Worm (Caenorhabditis elegans): ENCODE results near the gene cest-8.

Gene cest-8

ce11 chrX:12176394-12176793 is 43.1 kb upstream of the cest-8 start (continued):
- TF ChIP-seq sptf-1 (tag; optimal IDR thresholded peaks at IDR 0.05): no peak
- no peak for TF ChIP-seq egl-27 (tag; optimal IDR thresholded peaks at IDR 0.05)
- no peak for TF ChIP-seq zag-1 (tag; optimal IDR thresholded peaks at IDR 0.05)
- TF ChIP-seq alr-1 (tag; optimal IDR thresholded peaks at IDR 0.05; ENCODE audit: borderline replicate concordance): no peak
- TF ChIP-seq hlh-4 (tag; optimal IDR thresholded peaks at IDR 0.05): no peak
- peak; percentile 50 for TF ChIP-seq ztf-4 (tag; optimal IDR thresholded peaks at IDR 0.05)
- no peak for TF ChIP-seq fkh-8 (tag; optimal IDR thresholded peaks at IDR 0.05)
- no peak for TF ChIP-seq unc-86 (tag; optimal IDR thresholded peaks at IDR 0.05)
- TF ChIP-seq ceh-90 (tag; optimal IDR thresholded peaks at IDR 0.05): no peak
- no peak for TF ChIP-seq lin-15B (tag; optimal IDR thresholded peaks at IDR 0.05)
- no peak for TF ChIP-seq ztf-11 (tag; optimal IDR thresholded peaks at IDR 0.05)

- peak; percentile 68 for TF ChIP-seq nhr-19 (GFP tag; conservative IDR thresholded peaks at IDR 0.05)
- TF ChIP-seq lsy-2 (tag; optimal IDR thresholded peaks at IDR 0.05): peak in 1 of 2 experiments; percentile 55
- TF ChIP-seq nhr-20 (tag; optimal IDR thresholded peaks at IDR 0.05): peak; percentile 8
- peak; percentile 66 for TF ChIP-seq lin-14 (GFP tag; optimal IDR thresholded peaks at IDR 0.05)
- no peak for TF ChIP-seq ets-5 (GFP tag; IDR thresholded peaks at IDR 0.05)
- no peak for TF ChIP-seq aha-1 (tag; optimal IDR thresholded peaks at IDR 0.05)
- TF ChIP-seq nhr-85 (tag): peak; percentile 91
- no peak for TF ChIP-seq fkh-8 (tag; optimal IDR thresholded peaks at IDR 0.05)
- TF ChIP-seq elt-2 (tag; optimal IDR thresholded peaks at IDR 0.05): peak; percentile 30
- no peak for TF ChIP-seq nhr-84 (tag; optimal IDR thresholded peaks at IDR 0.05)
Observed at ce11 chrX:12176873-12177293, 42.6 kb upstream of the cest-8 start.

- TF ChIP-seq elt-2 (tag; optimal IDR thresholded peaks at IDR 0.05) (no peak), unc-62 (GFP tag; optimal IDR thresholded peaks at IDR 0.05) (no peak), fkh-10 (GFP tag; optimal IDR thresholded peaks at IDR 0.05) (peak; percentile 42), pqm-1 (tag; optimal IDR thresholded peaks at IDR 0.05) (no peak), hlh-17 (GFP tag; optimal IDR thresholded peaks at IDR 0.05; ENCODE audit: borderline replicate concordance) (no peak), sup-37 (GFP tag; optimal IDR thresholded peaks at IDR 0.05) (no peak), blmp-1 (tag; optimal IDR thresholded peaks at IDR 0.05) (peak; percentile 48), nhr-85 (tag) (no peak), mep-1 (tag; optimal IDR thresholded peaks at IDR 0.05) (peak; percentile 8), aly-2 (tag; optimal IDR thresholded peaks at IDR 0.05) (no peak), ceh-90 (tag; optimal IDR thresholded peaks at IDR 0.05) (no peak), nhr-71 (tag; optimal IDR thresholded peaks at IDR 0.05) (peak; percentile 21), irx-1 (tag; optimal IDR thresholded peaks at IDR 0.05) (peak; percentile 29), lin-39 (tag; optimal IDR thresholded peaks at IDR 0.05) (no peak), pag-3 (tag; optimal IDR thresholded peaks at IDR 0.05; ENCODE audit: borderline replicate concordance, insufficient read depth) (no peak), mdl-1 (tag; optimal IDR thresholded peaks at IDR 0.05) (no peak), aha-1 (tag; optimal IDR thresholded peaks at IDR 0.05) (no peak), egl-27 (tag; optimal IDR thresholded peaks at IDR 0.05) (no peak), lsy-2 (tag; optimal IDR thresholded peaks at IDR 0.05) (peak in 1 of 2 experiments; percentile 19), rnt-1 (tag; optimal IDR thresholded peaks at IDR 0.05) (peak; percentile 11), sptf-1 (tag; optimal IDR thresholded peaks at IDR 0.05) (no peak), lir-3 (tag; optimal IDR thresholded peaks at IDR 0.05; ENCODE audit: poor library complexity) (no peak), lin-14 (GFP tag; optimal IDR thresholded peaks at IDR 0.05) (peak; percentile 51), elt-3 (tag; optimal IDR thresholded peaks at IDR 0.05) (no peak)
Observed at ce11 chrX:12177521-12177920, 41.9 kb upstream of the cest-8 start.
